Worm (Caenorhabditis elegans) whole organism, early embryonic: ENCODE measurements around the gene C16C8.17.
A peak's percentile ranks its signal among the peaks of the same experiment; 100 is the strongest.

Source experiments
- B0310.2 ChIP-seq: sonication (generic microtip); optimal IDR thresholded peaks from 2 replicates; lab custom pipeline; 2016; ENCODE audit warnings: mild to moderate bottlenecking, missing genetic modification characterization, missing compliant biosample characterization
- F13C5.2 ChIP-seq: sonication (generic microtip); optimal IDR thresholded peaks from 2 replicates; lab custom pipeline; 2017; ENCODE audit warnings: mild to moderate bottlenecking, missing genetic modification characterization, inconsistent platforms, missing compliant biosample characterization
- aly-1 ChIP-seq: sonication (generic microtip); optimal IDR thresholded peaks from 2 replicates; lab custom pipeline; 2016; ENCODE audit warnings: missing genetic modification characterization, missing compliant biosample characterization
- ama-1 ChIP-seq: fragments of 150-350 bp; optimal IDR thresholded peaks from 2 replicates; lab custom pipeline; 2014
- ceh-13 ChIP-seq: fragments of 200-800 bp; sonication (Bioruptor generic); optimal IDR thresholded peaks from 2 replicates; lab custom pipeline; 2018; ENCODE audit warnings: mild to moderate bottlenecking, missing genetic modification characterization, missing compliant biosample characterization
- ceh-36 ChIP-seq: sonication (generic microtip); optimal IDR thresholded peaks from 2 replicates; lab custom pipeline; 2016; ENCODE audit warnings: missing genetic modification characterization, inconsistent platforms, missing compliant biosample characterization
- ets-7 ChIP-seq: sonication (generic microtip); optimal IDR thresholded peaks from 2 replicates; lab custom pipeline; 2016; ENCODE audit warnings: missing genotype, missing genetic modification characterization, missing compliant biosample characterization
- flt-1 ChIP-seq: fragments of 200-800 bp; sonication (Bioruptor generic); IDR thresholded peaks from 2 replicates; pipeline ENCODE4 v1.3.6; 2022; ENCODE audit warnings: missing genetic modification characterization, missing compliant biosample characterization
- hmbx-1 ChIP-seq: sonication (generic microtip); optimal IDR thresholded peaks from 2 replicates; lab custom pipeline; 2016; ENCODE audit warnings: mild to moderate bottlenecking, missing genetic modification characterization, missing compliant biosample characterization
- hmg-4 ChIP-seq: fragments of 200-800 bp; sonication (Bioruptor generic); optimal IDR thresholded peaks from 2 replicates; lab custom pipeline; 2018; ENCODE audit warnings: mild to moderate bottlenecking, missing genetic modification characterization, missing compliant biosample characterization
- hnd-1 ChIP-seq: sonication (generic microtip); optimal IDR thresholded peaks from 2 replicates; lab custom pipeline; 2016; ENCODE audit warnings: missing genetic modification characterization, missing compliant biosample characterization
- pes-1 ChIP-seq: fragments of 200-800 bp; sonication (Bioruptor generic); IDR thresholded peaks from 2 replicates; pipeline ENCODE4 v1.3.6; 2022; ENCODE audit warnings: missing genetic modification reagents, missing genetic modification characterization, missing compliant biosample characterization
- scrt-1 ChIP-seq: fragments of 200-800 bp; sonication (Bioruptor generic); IDR thresholded peaks from 2 replicates; pipeline ENCODE4 v1.3.6; 2022; ENCODE audit warnings: missing genetic modification characterization, missing compliant biosample characterization
- sea-1 ChIP-seq: fragments of 200-800 bp; sonication (Bioruptor generic); conservative IDR thresholded peaks from 2 replicates; pipeline ENCODE4 v1.3.6; 2022; ENCODE audit warnings: missing genetic modification characterization, missing compliant biosample characterization
- tbx-11 ChIP-seq: fragments of 200-800 bp; sonication (Bioruptor generic); IDR thresholded peaks from 2 replicates; pipeline ENCODE4 v1.3.6; 2022; ENCODE audit warnings: missing genetic modification characterization, missing compliant biosample characterization
- tbx-37 ChIP-seq: fragments of 200-800 bp; sonication (Bioruptor generic); conservative IDR thresholded peaks from 2 replicates; pipeline ENCODE4 v1.3.6; 2022; ENCODE audit warnings: missing genetic modification reagents, missing genetic modification characterization, missing compliant biosample characterization
- tra-4 ChIP-seq: sonication (generic microtip); optimal IDR thresholded peaks from 2 replicates; lab custom pipeline; 2017; ENCODE audit warnings: missing genetic modification characterization, missing compliant biosample characterization

Gene C16C8.17

DNA sequence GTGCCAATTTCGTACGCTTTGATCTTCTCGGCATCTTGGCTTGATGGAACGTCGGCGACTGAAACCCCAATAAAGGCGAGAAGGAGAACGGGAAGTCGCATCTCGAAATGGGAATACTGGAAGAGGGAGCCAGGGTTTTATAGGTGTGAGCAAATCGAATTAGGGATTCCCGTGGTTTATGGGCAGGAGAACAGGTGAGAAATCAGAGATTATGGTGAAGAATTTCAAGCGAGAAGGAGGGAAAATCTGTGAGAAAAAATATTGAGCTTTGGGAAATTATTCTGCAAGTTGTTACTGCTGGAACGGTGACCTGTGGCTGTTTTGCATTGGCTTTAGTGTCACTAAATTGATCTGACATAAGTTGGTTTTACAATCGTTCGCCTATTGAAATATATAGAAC lies 31.0 kb downstream of the C16C8.17 start, which contains the start of gene Y49F6B.13:
Y49F6B.13 (minus strand) TSS at position 101 of the 400 bp plus-strand sequence.
- TF ChIP-seq ets-7 (tag; lab: Kevin White, UChicago) (no peak), tbx-11 (GFP tag; lab: Robert Waterston, UW) (no peak), ama-1 (lab: Kevin White, UChicago) (no peak), scrt-1 (GFP tag; lab: Robert Waterston, UW) (no peak), flt-1 (GFP tag; lab: Robert Waterston, UW) (no peak), sea-1 (GFP tag; lab: Robert Waterston, UW) (no peak), ceh-13 (GFP tag; lab: Kevin White, UChicago) (no peak), pes-1 (GFP tag; lab: Robert Waterston, UW) (no peak), tra-4 (tag; lab: Kevin White, UChicago) (no peak), tbx-37 (no peak), ceh-36 (tag; lab: Kevin White, UChicago) (no peak), B0310.2 (no peak), hmbx-1 (no peak), aly-1 (tag; lab: Kevin White, UChicago) (no peak), hnd-1 (tag; lab: Kevin White, UChicago) (no peak), hmg-4 (GFP tag; lab: Kevin White, UChicago) (no peak)

DNA sequence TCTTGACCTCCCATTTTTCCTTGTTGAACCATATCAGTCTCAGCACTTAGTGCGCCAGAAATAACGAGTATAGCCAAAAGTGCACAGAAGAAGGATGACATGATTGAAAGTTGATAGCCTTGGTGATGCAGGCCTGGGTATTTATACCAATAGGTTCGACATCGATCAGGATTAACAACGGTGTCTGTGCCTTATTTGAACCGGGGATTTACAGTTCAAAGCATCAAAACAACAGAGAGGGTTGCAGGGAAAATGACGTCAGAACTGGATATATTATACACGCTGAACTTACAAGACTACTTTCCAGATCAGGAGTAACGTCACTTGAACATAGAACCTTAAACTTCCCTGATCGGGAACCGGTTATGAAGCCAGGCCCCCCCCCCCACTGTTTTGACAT lies 31.7 kb downstream of the C16C8.17 start, which contains the start of gene Y49F6B.12:
Y49F6B.12 (minus strand) TSS at position 101 of the 400 bp plus-strand sequence.
- TF ChIP-seq hmg-4 (GFP tag; lab: Kevin White, UChicago) (no peak), pes-1 (GFP tag; lab: Robert Waterston, UW) (no peak), hmbx-1 (no peak), tra-4 (tag; lab: Kevin White, UChicago) (no peak), ama-1 (lab: Kevin White, UChicago) (no peak), scrt-1 (GFP tag; lab: Robert Waterston, UW) (no peak), sea-1 (GFP tag; lab: Robert Waterston, UW) (no peak), hnd-1 (tag; lab: Kevin White, UChicago) (no peak), ceh-13 (GFP tag; lab: Kevin White, UChicago) (no peak), flt-1 (GFP tag; lab: Robert Waterston, UW) (no peak), F13C5.2 (tag; lab: Kevin White, UChicago) (no peak), ets-7 (tag; lab: Kevin White, UChicago) (no peak)

DNA sequence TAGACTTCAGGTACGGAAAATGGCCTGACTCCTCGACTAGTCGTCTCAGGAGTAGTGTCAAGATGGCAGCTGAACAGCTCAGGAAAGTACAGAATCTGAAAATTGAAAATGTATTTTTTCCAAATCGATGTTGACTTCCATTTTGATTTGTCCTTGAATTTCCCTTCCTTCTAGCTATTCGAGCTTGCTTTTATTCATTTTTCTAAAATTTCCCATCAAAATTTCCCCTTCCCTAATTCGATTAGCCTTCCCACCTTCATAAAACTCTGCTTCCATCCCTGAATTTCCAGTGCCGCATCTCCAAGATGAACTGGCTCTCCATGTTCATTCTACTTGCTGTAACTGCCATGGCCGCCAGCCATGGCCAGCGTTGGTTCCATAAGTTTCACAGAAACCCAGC lies 32.2 kb downstream of the C16C8.17 start, which contains the start of gene Y49F6B.6:
Y49F6B.6 (plus strand) TSS at position 301 of the 400 bp plus-strand sequence.
- TF ChIP-seq flt-1 (GFP tag; lab: Robert Waterston, UW) (no peak), hmg-4 (GFP tag; lab: Kevin White, UChicago) (no peak), aly-1 (tag; lab: Kevin White, UChicago) (no peak), pes-1 (GFP tag; lab: Robert Waterston, UW) (no peak), sea-1 (GFP tag; lab: Robert Waterston, UW) (no peak), hmbx-1 (no peak), scrt-1 (GFP tag; lab: Robert Waterston, UW) (no peak), B0310.2 (no peak), tra-4 (tag; lab: Kevin White, UChicago) (no peak), tbx-11 (GFP tag; lab: Robert Waterston, UW) (no peak), hnd-1 (tag; lab: Kevin White, UChicago) (no peak)

DNA sequence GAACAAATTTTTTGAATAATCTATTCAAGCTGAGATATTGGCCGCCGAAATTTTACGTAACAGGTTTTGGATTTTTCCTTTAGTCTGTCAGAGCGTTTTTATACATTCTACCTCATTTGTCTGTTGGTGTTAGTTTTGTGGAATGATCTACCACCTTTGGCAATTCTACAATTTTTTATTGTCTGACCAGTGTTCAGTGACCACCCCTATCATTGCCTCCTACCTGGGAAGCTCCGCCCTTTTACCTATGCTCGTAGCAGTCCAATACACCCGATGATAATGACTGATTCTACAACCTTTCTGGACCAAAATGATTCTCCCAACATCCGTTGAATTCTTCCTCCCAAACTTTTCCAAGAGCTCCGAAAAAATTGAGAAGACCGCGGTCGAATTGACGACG lies 33.1 kb downstream of the C16C8.17 start, which contains the start of gene sdz-32:
sdz-32 (plus strand) TSS at position 301 of the 400 bp plus-strand sequence.
- TF ChIP-seq B0310.2: no peak
- TF ChIP-seq pes-1 (GFP tag; lab: Robert Waterston, UW): no peak
- no peak for TF ChIP-seq tbx-11 (GFP tag; lab: Robert Waterston, UW)
- no peak for TF ChIP-seq tra-4 (tag; lab: Kevin White, UChicago)
- TF ChIP-seq ama-1 (lab: Kevin White, UChicago): no peak
- TF ChIP-seq flt-1 (GFP tag; lab: Robert Waterston, UW): no peak
- TF ChIP-seq sea-1 (GFP tag; lab: Robert Waterston, UW): no peak
- no peak for TF ChIP-seq aly-1 (tag; lab: Kevin White, UChicago)
- no peak for TF ChIP-seq scrt-1 (GFP tag; lab: Robert Waterston, UW)
- no peak for TF ChIP-seq tbx-37
- no peak for TF ChIP-seq ets-7 (tag; lab: Kevin White, UChicago)
- no peak for TF ChIP-seq ceh-36 (tag; lab: Kevin White, UChicago)
- TF ChIP-seq hmg-4 (GFP tag; lab: Kevin White, UChicago): no peak
- TF ChIP-seq F13C5.2 (tag; lab: Kevin White, UChicago): no peak
- no peak for TF ChIP-seq hmbx-1
- no peak for TF ChIP-seq hnd-1 (tag; lab: Kevin White, UChicago)
- TF ChIP-seq ceh-13 (GFP tag; lab: Kevin White, UChicago): no peak

DNA sequence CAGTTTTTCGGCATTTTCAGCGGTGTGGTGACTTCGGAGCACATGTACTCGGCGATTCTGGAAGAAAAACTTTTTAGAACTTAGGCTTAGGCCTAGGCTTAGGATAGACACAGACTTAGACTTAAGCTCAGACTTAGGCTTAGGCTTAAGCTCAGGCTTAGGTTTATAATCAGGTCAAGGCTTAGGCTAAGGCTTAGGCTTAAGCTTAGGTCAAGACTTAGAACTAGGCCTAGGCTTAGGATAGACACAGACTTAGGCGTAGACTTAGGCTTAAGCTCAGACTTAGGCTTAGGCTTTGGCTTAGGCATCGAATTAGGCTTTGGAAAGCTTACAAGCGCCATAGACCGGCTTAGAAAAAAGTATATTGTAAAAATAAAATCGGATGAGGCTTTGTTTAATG lies 35.9 kb downstream of the C16C8.17 start:
- no peak for TF ChIP-seq hnd-1 (tag; lab: Kevin White, UChicago)
- peak; percentile 71 for TF ChIP-seq ceh-36 (tag; lab: Kevin White, UChicago)

DNA sequence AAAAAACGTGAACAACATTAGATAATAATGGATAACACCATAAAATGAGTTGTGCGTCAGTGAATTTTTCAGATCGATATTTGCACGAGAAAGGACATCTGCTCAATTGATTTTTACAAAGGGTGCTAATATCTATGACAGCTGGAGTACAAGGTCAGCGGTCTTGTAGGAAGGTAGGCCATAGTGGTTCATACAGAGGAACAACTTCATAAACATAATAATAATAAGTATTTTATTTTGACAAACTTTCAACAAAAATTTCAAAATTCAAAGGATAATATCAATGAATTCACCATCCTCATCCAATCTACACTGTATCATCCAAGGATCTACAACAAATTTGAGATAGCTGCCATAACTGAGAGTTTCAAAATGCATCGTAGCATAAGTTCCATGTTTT lies 36.5 kb downstream of the C16C8.17 start, which contains the start of gene fbxb-104:
fbxb-104 (minus strand) TSS at position 101 of the 400 bp plus-strand sequence.
- no peak for TF ChIP-seq ets-7 (tag; lab: Kevin White, UChicago)
- TF ChIP-seq scrt-1 (GFP tag; lab: Robert Waterston, UW): no peak
- no peak for TF ChIP-seq F13C5.2 (tag; lab: Kevin White, UChicago)
- no peak for TF ChIP-seq sea-1 (GFP tag; lab: Robert Waterston, UW)
- TF ChIP-seq tbx-11 (GFP tag; lab: Robert Waterston, UW): no peak
- no peak for TF ChIP-seq ceh-13 (GFP tag; lab: Kevin White, UChicago)
- TF ChIP-seq flt-1 (GFP tag; lab: Robert Waterston, UW): no peak
- no peak for TF ChIP-seq aly-1 (tag; lab: Kevin White, UChicago)
- TF ChIP-seq pes-1 (GFP tag; lab: Robert Waterston, UW): no peak
- TF ChIP-seq hmbx-1: no peak

DNA sequence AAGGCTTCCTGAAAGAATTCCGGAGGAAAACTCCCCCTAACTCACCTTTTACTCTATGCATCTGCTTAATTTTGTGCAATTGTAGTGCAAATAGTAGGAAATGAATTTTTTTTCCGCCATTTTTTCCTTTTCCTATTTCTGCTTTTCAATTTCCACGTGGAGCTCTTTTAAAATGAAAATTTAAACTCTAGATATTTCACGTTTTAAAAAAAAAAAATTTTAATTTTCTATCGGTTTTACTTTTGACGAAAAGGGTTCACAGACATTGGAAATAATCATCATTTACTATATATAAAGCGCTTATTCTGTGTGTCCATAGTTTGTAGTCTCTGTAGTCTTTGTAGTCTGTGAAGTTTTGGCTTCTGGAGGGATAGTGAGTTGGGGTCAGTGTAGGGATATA lies 41.0 kb downstream of the C16C8.17 start, which contains the start of gene Y49F6B.8:
Y49F6B.8 (minus strand) TSS at position 101 of the 400 bp plus-strand sequence.
- TF ChIP-seq F13C5.2 (tag; lab: Kevin White, UChicago) (no peak), ets-7 (tag; lab: Kevin White, UChicago) (no peak), tbx-11 (GFP tag; lab: Robert Waterston, UW) (no peak), ama-1 (lab: Kevin White, UChicago) (no peak), ceh-13 (GFP tag; lab: Kevin White, UChicago) (no peak)
